Worm (Caenorhabditis elegans) whole organism, L1 larva: Measurements from ENCODE around the gene srh-147.

ENCODE experiments used
- C04F5.9 ChIP-seq: sonication (generic microtip); optimal IDR thresholded peaks from 2 replicates; lab custom pipeline; 2016; ENCODE audit warnings: missing genetic modification characterization, missing compliant biosample characterization
- Y116A8C.19 ChIP-seq: sonication (generic microtip); optimal IDR thresholded peaks from 2 replicates; lab custom pipeline; 2016; ENCODE audit warnings: missing compliant biosample characterization, missing genetic modification characterization, borderline replicate concordance
- aha-1 ChIP-seq: fragments of 150-350 bp; optimal IDR thresholded peaks from 2 replicates; lab custom pipeline; 2014; ENCODE audit warnings: missing biosample characterization, missing genetic modification characterization
- aly-2 ChIP-seq: fragments of 150-350 bp; optimal IDR thresholded peaks from 2 replicates; lab custom pipeline; 2014; ENCODE audit warnings: missing biosample characterization, missing genetic modification characterization
- ama-1 ChIP-seq: fragments of 150-350 bp; optimal IDR thresholded peaks from 2 replicates; lab custom pipeline; 2014
- ceh-63 ChIP-seq: fragments of 200-800 bp; sonication (Bioruptor generic); optimal IDR thresholded peaks from 2 replicates; lab custom pipeline; 2018; ENCODE audit warnings: mild to moderate bottlenecking, missing genetic modification characterization, missing compliant biosample characterization
- ces-1 ChIP-seq: fragments of 150-350 bp; optimal IDR thresholded peaks from 2 replicates; lab custom pipeline; 2014; ENCODE audit warnings: missing biosample characterization, missing genetic modification reagents, missing genetic modification characterization
- efl-1 ChIP-seq, 4 experiments: fragments of 150-350 bp; optimal IDR thresholded peaks in 3 of 4; peaks in 1 of 4; 1 replicate in 1 of 4; 2 replicates in 3 of 4; lab custom pipeline; 2014; ENCODE audit warnings: missing biosample characterization in 2 of 4, missing genetic modification characterization in 2 of 4, missing genetic modification reagents in 2 of 4
- egl-13 ChIP-seq: sonication (generic microtip); optimal IDR thresholded peaks from 2 replicates; lab custom pipeline; 2016; ENCODE audit warnings: missing genotype, missing genetic modification reagents, missing genetic modification characterization, missing compliant biosample characterization
- egl-27 ChIP-seq, 2 experiments: fragments of 150-350 bp in 1 of 2; sonication (generic microtip); optimal IDR thresholded peaks; 3 replicates each; lab custom pipeline; 2017 to 2018; ENCODE audit warnings: missing biosample characterization in 2 of 2, missing genetic modification characterization in 2 of 2, missing genetic modification reagents in 2 of 2
- elt-2 ChIP-seq: sonication (generic microtip); optimal IDR thresholded peaks from 2 replicates; lab custom pipeline; 2016; ENCODE audit warnings: missing genetic modification characterization, mild to moderate bottlenecking, inconsistent platforms, missing compliant biosample characterization, missing genetic modification reagents
- fkh-10 ChIP-seq: sonication (generic microtip); optimal IDR thresholded peaks from 2 replicates; lab custom pipeline; 2017; ENCODE audit warnings: missing biosample characterization, missing genetic modification reagents, missing genetic modification characterization
- fkh-4 ChIP-seq: sonication (generic microtip); optimal IDR thresholded peaks from 2 replicates; lab custom pipeline; 2016; ENCODE audit warnings: missing compliant biosample characterization, missing genetic modification characterization, borderline replicate concordance
- fkh-8 ChIP-seq: sonication (generic microtip); optimal IDR thresholded peaks from 2 replicates; lab custom pipeline; 2016; ENCODE audit warnings: mild to moderate bottlenecking, missing genetic modification characterization, missing compliant biosample characterization
- grh-1 ChIP-seq: fragments of 200-800 bp; sonication (Bioruptor generic); IDR thresholded peaks from 2 replicates; pipeline ENCODE4 v1.3.6; 2022; ENCODE audit warnings: missing genetic modification reagents, missing genetic modification characterization, missing compliant biosample characterization
- hlh-4 ChIP-seq: sonication (generic microtip); optimal IDR thresholded peaks from 2 replicates; lab custom pipeline; 2016; ENCODE audit warnings: mild to moderate bottlenecking, missing genetic modification characterization, missing compliant biosample characterization
- isw-1 ChIP-seq: fragments of 200-800 bp; sonication (Bioruptor generic); IDR thresholded peaks from 2 replicates; pipeline ENCODE4 v1.3.6; 2022; ENCODE audit warnings: missing genetic modification characterization, missing compliant biosample characterization
- jun-1 ChIP-seq: fragments of 150-350 bp; optimal IDR thresholded peaks from 2 replicates; lab custom pipeline; 2014; ENCODE audit warnings: missing biosample characterization, missing genetic modification reagents, missing genetic modification characterization
- lin-13 ChIP-seq: fragments of 150-350 bp; optimal IDR thresholded peaks from 2 replicates; lab custom pipeline; 2014; ENCODE audit warnings: missing biosample characterization, missing genetic modification reagents, missing genetic modification characterization
- lin-14 ChIP-seq: fragments of 200-800 bp; sonication (Bioruptor generic); optimal IDR thresholded peaks from 2 replicates; lab custom pipeline; 2018; ENCODE audit warnings: mild to moderate bottlenecking, missing genetic modification characterization, moderate library complexity, missing compliant biosample characterization
- lin-35 ChIP-seq, 2 experiments: fragments of 150-350 bp; optimal IDR thresholded peaks; 2 replicates each; lab custom pipeline; 2014; ENCODE audit warnings: missing biosample characterization in 2 of 2, missing genetic modification characterization in 2 of 2, missing genetic modification reagents in 2 of 2
- lin-39 ChIP-seq: fragments of 150-350 bp; optimal IDR thresholded peaks from 2 replicates; lab custom pipeline; 2014; ENCODE audit warnings: missing biosample characterization, missing genetic modification reagents, missing genetic modification characterization
- lir-3 ChIP-seq: sonication (generic microtip); optimal IDR thresholded peaks from 2 replicates; lab custom pipeline; 2016; ENCODE audit warnings: mild to moderate bottlenecking, missing genetic modification characterization, moderate library complexity, missing compliant biosample characterization; ENCODE audit not compliant: poor library complexity
- nhr-11 ChIP-seq: fragments of 150-350 bp; optimal IDR thresholded peaks from 2 replicates; lab custom pipeline; 2014; ENCODE audit warnings: missing biosample characterization, missing genetic modification characterization
- nhr-12 ChIP-seq: sonication (generic microtip); optimal IDR thresholded peaks from 2 replicates; lab custom pipeline; 2017; ENCODE audit warnings: missing biosample characterization, missing genetic modification characterization
- nhr-19 ChIP-seq: fragments of 200-800 bp; sonication (Bioruptor generic); conservative IDR thresholded peaks from 2 replicates; pipeline ENCODE4 v1.3.6; 2022; ENCODE audit warnings: missing genetic modification characterization, missing compliant biosample characterization
- nhr-20 ChIP-seq: sonication (generic microtip); optimal IDR thresholded peaks from 2 replicates; lab custom pipeline; 2016; ENCODE audit warnings: mild to moderate bottlenecking, missing genetic modification characterization, missing compliant biosample characterization
- nhr-28 ChIP-seq: fragments of 150-350 bp; optimal IDR thresholded peaks from 2 replicates; lab custom pipeline; 2014; ENCODE audit warnings: missing biosample characterization, missing genetic modification characterization
- nhr-71 ChIP-seq: sonication (generic microtip); optimal IDR thresholded peaks from 2 replicates; lab custom pipeline; 2016; ENCODE audit warnings: mild to moderate bottlenecking, missing genetic modification characterization, moderate library complexity, missing compliant biosample characterization
- nhr-76 ChIP-seq: sonication (generic microtip); optimal IDR thresholded peaks from 2 replicates; lab custom pipeline; 2017; ENCODE audit warnings: missing biosample characterization, missing genetic modification characterization
- nhr-84 ChIP-seq: sonication (generic microtip); optimal IDR thresholded peaks from 2 replicates; lab custom pipeline; 2017; ENCODE audit warnings: missing biosample characterization, missing genetic modification characterization
- nhr-90 ChIP-seq: sonication (generic microtip); optimal IDR thresholded peaks from 2 replicates; lab custom pipeline; 2016; ENCODE audit warnings: mild to moderate bottlenecking, missing genetic modification characterization, missing compliant biosample characterization; ENCODE audit not compliant: poor library complexity
- pax-3 ChIP-seq: fragments of 200-800 bp; sonication (Bioruptor generic); optimal IDR thresholded peaks from 2 replicates; lab custom pipeline; 2018; ENCODE audit warnings: mild to moderate bottlenecking, missing genetic modification characterization, moderate library complexity, missing compliant biosample characterization
- pqm-1 ChIP-seq: sonication (generic microtip); optimal IDR thresholded peaks from 3 replicates; lab custom pipeline; 2017; ENCODE audit warnings: missing biosample characterization, missing genetic modification characterization
- rnt-1 ChIP-seq: sonication (generic microtip); optimal IDR thresholded peaks from 2 replicates; lab custom pipeline; 2016; ENCODE audit warnings: mild to moderate bottlenecking, missing genetic modification characterization, moderate library complexity, missing compliant biosample characterization
- skn-1 ChIP-seq: fragments of 150-350 bp; optimal IDR thresholded peaks from 2 replicates; lab custom pipeline; 2014; ENCODE audit warnings: missing biosample characterization, missing genetic modification characterization
- sptf-1 ChIP-seq: fragments of 150-350 bp; optimal IDR thresholded peaks from 2 replicates; lab custom pipeline; 2014; ENCODE audit warnings: missing biosample characterization, missing genetic modification characterization
- swsn-7 ChIP-seq: sonication (generic microtip); optimal IDR thresholded peaks from 2 replicates; lab custom pipeline; 2016; ENCODE audit warnings: missing genetic modification characterization, missing compliant biosample characterization
- unc-30 ChIP-seq: sonication (generic microtip); optimal IDR thresholded peaks from 2 replicates; lab custom pipeline; 2017; ENCODE audit warnings: missing biosample characterization, missing genetic modification characterization
- unc-98 ChIP-seq: fragments of 200-800 bp; sonication (Bioruptor generic); IDR thresholded peaks from 2 replicates; pipeline ENCODE4 v1.3.6; 2022; ENCODE audit warnings: missing genetic modification characterization, missing compliant biosample characterization
- zag-1 ChIP-seq: fragments of 150-350 bp; optimal IDR thresholded peaks from 2 replicates; lab custom pipeline; 2014; ENCODE audit warnings: missing biosample characterization, missing genetic modification characterization

The srh-147 gene

ce11 chrV:15891761-15892160 is 41.6 kb upstream of the srh-147 start, which contains the start of gene T06C12.12:
Gene T06C12.12 (plus strand): TSS chrV:15892061.
- TF ChIP-seq ama-1 = no peak
- no peak for TF ChIP-seq zag-1
- no peak for TF ChIP-seq C04F5.9 (tag; lab: Kevin White, UChicago)
- no peak for TF ChIP-seq grh-1
- TF ChIP-seq nhr-84 (tag; lab: Kevin White, UChicago) = no peak
- TF ChIP-seq nhr-28 (tag; lab: Kevin White, UChicago) = no peak
- TF ChIP-seq pax-3 (tag; lab: Kevin White, UChicago) = no peak
- no peak for TF ChIP-seq lin-39
- TF ChIP-seq egl-13 (tag; lab: Kevin White, UChicago) = no peak
- no peak for TF ChIP-seq nhr-11 (tag; lab: Kevin White, UChicago)
- TF ChIP-seq efl-1 (optimal IDR thresholded peaks at IDR 0.05; lab: Kevin White, UChicago) = no peak
- TF ChIP-seq efl-1 (GFP tag; optimal IDR thresholded peaks at IDR 0.05 in 1 of 2; lab: Kevin White, UChicago) = no peak
- TF ChIP-seq, all 84 proteins: peak for 0

DNA sequence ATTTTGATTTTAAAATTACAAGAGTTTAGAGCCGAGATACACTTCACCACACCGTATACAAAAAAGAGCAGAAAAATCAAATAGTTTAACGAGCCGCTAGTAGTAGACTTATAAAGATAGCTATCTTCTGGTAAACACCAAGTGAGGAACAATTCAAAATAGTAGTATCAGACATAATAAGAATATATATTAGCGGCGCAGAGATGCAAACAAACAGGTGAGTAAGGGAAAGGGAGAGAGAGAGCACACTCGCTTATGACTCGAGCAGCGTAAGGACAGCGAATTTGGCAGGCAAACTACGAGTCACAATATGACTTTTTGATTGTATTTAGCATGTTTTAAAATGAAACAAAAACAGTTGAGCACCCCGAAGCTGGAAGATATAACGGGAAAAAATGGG is 41.2 kb upstream of the srh-147 start:
- TF ChIP-seq rnt-1 (tag; lab: Kevin White, UChicago) (no peak), lin-14 (GFP tag; lab: Kevin White, UChicago) (peak; percentile 23), ces-1 (GFP tag; lab: Kevin White, UChicago) (no peak), jun-1 (tag; lab: Kevin White, UChicago) (no peak), lin-13 (GFP tag; lab: Kevin White, UChicago) (no peak), fkh-4 (no peak), grh-1 (no peak), lir-3 (tag; lab: Kevin White, UChicago) (no peak), egl-13 (tag; lab: Kevin White, UChicago) (no peak), isw-1 (GFP tag; lab: Robert Waterston, UW) (no peak), elt-2 (tag; lab: Kevin White, UChicago) (peak; percentile 57), nhr-12 (tag; lab: Kevin White, UChicago) (no peak), unc-30 (tag; lab: Kevin White, UChicago) (no peak), nhr-20 (tag; lab: Kevin White, UChicago) (no peak), fkh-8 (tag; lab: Kevin White, UChicago) (peak; percentile 10), lin-35 (GFP tag; optimal IDR thresholded peaks at IDR 0.05; lab: Kevin White, UChicago) (peak in 1 of 2 experiments; percentile 27), egl-27 (tag; optimal IDR thresholded peaks at IDR 0.05; lab: Kevin White, UChicago) (no peak), aly-2 (no peak), nhr-19 (no peak), aha-1 (tag; lab: Kevin White, UChicago) (no peak), swsn-7 (tag; lab: Kevin White, UChicago) (no peak), ama-1 (no peak), sptf-1 (tag; lab: Kevin White, UChicago) (no peak), pqm-1 (tag; lab: Kevin White, UChicago) (no peak), pax-3 (tag; lab: Kevin White, UChicago) (no peak), ceh-63 (GFP tag; lab: Kevin White, UChicago) (no peak), hlh-4 (tag; lab: Kevin White, UChicago) (no peak), unc-98 (GFP tag; lab: Robert Waterston, UW) (no peak), Y116A8C.19 (tag; lab: Kevin White, UChicago) (no peak), fkh-10 (GFP tag; lab: Kevin White, UChicago) (no peak), nhr-90 (tag; lab: Kevin White, UChicago) (no peak), nhr-76 (no peak), nhr-71 (tag; lab: Kevin White, UChicago) (no peak)

- no peak for TF ChIP-seq skn-1 (tag; lab: Kevin White, UChicago)
- peak; percentile 57 for TF ChIP-seq elt-2 (tag; lab: Kevin White, UChicago)
- TF ChIP-seq sptf-1 (tag; lab: Kevin White, UChicago) = no peak
- no peak for TF ChIP-seq pax-3 (tag; lab: Kevin White, UChicago)
- TF ChIP-seq, all 84 proteins: peak for 1
These were observed 40.0 kb upstream of the srh-147 start for ce11 chrV:15890115-15890514.
